Worm (Caenorhabditis elegans) whole organism, young adult: ENCODE measurements around the gene Y39A1A.21.

Source experiments
- F57C9.4 ChIP-seq: sonication (generic microtip); optimal IDR thresholded peaks from 2 replicates; lab custom pipeline; 2017; ENCODE audit warnings: mild to moderate bottlenecking, missing genetic modification characterization, missing compliant biosample characterization
- gei-17 ChIP-seq: fragments of 200-800 bp; sonication (Bioruptor generic); optimal IDR thresholded peaks from 2 replicates; lab custom pipeline; 2018; ENCODE audit warnings: mild to moderate bottlenecking, missing genetic modification characterization, missing compliant biosample characterization
- rpc-1 ChIP-seq, 2 experiments: fragments of 150-350 bp in 1 of 2; sonication (generic microtip) in 1 of 2; optimal IDR thresholded peaks; 2 replicates each; lab custom pipeline; 2014 to 2018; ENCODE audit warnings: missing biosample characterization in 1 of 2, missing genetic modification characterization in 1 of 2, missing genetic modification reagents in 1 of 2, missing genotype in 1 of 2

ce11 chrIII:10718078-10718477, 11.3 kb upstream of the Y39A1A.21 start:
- TF ChIP-seq F57C9.4 (tag; lab: Kevin White, UChicago) (no peak), gei-17 (GFP tag; lab: Kevin White, UChicago) (no peak), rpc-1 (optimal IDR thresholded peaks at IDR 0.05; lab: Kevin White, UChicago) (no peak), rpc-1 (tag; optimal IDR thresholded peaks at IDR 0.05; lab: Kevin White, UChicago) (no peak)
